Worm (Caenorhabditis elegans): ENCODE measurements around the gene sra-7.

ce11 chrII:9522986-9523385, 21.5 kb upstream of the sra-7 start, which contains the start of gene AH6.17:
- no peak for TF ChIP-seq pax-1 (tag; optimal IDR thresholded peaks at IDR 0.05)
- no peak for TF ChIP-seq ceh-31 (tag; optimal IDR thresholded peaks at IDR 0.05)
- TF ChIP-seq pag-3 (tag; optimal IDR thresholded peaks at IDR 0.05; ENCODE audit: borderline replicate concordance), result no peak
- TF ChIP-seq pha-4 (tag; optimal IDR thresholded peaks at IDR 0.05), result no peak
- TF ChIP-seq C38D4.7 (GFP tag; optimal IDR thresholded peaks at IDR 0.05), result no peak
- no peak for TF ChIP-seq unc-55 (GFP tag; optimal IDR thresholded peaks at IDR 0.05)
- TF ChIP-seq ahr-1 (tag; optimal IDR thresholded peaks at IDR 0.05), result no peak
- no peak for TF ChIP-seq lin-11 (tag; optimal IDR thresholded peaks at IDR 0.05)
- TF ChIP-seq nhr-11 (tag; optimal IDR thresholded peaks at IDR 0.05), result no peak
- TF ChIP-seq F13H6.1 (tag; optimal IDR thresholded peaks at IDR 0.05), result no peak
